Fruit fly (Drosophila melanogaster): ENCODE results near the gene CG14506.

DNA sequence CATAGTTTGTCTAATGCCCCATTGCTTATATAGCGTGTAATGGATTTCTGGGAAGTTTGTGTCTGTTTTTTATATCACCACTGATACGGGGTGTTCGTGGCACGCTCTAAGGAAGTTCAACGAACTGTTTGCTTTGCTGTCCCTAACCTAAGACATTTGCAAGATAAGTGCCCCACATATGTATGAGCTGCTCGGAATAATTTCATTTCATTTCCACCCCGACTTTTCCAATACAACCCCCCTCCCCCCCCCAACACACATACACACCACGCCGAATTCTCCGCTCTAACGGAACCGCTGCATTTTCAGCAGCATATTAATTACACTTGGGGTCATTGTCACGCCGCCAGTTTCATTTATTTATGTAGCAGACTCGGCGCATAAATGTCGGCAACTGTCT, 28.9 kb downstream of the CG14506 start:
- TF ChIP-seq rn (GFP tag; IDR thresholded peaks at IDR 0.05), result no peak
- no peak for TF ChIP-seq CG17806 (tag; optimal IDR thresholded peaks at IDR 0.05)
- no peak for TF ChIP-seq Pif1B (GFP tag; optimal IDR thresholded peaks at IDR 0.05)
- no peak for TF ChIP-seq CG15710 (tag; optimal IDR thresholded peaks at IDR 0.05)
- no peak for TF ChIP-seq Ets98B (GFP tag; IDR thresholded peaks at IDR 0.05)
- TF ChIP-seq CG12605 (GFP tag; IDR thresholded peaks at IDR 0.05), result no peak
- TF ChIP-seq EcR (GFP tag; optimal IDR thresholded peaks at IDR 0.05), result peak; percentile 17

Measured in whole organism, pupa.